Fruit fly (Drosophila melanogaster): ENCODE results near the gene CG13643.

The CG13643 gene

DNA sequence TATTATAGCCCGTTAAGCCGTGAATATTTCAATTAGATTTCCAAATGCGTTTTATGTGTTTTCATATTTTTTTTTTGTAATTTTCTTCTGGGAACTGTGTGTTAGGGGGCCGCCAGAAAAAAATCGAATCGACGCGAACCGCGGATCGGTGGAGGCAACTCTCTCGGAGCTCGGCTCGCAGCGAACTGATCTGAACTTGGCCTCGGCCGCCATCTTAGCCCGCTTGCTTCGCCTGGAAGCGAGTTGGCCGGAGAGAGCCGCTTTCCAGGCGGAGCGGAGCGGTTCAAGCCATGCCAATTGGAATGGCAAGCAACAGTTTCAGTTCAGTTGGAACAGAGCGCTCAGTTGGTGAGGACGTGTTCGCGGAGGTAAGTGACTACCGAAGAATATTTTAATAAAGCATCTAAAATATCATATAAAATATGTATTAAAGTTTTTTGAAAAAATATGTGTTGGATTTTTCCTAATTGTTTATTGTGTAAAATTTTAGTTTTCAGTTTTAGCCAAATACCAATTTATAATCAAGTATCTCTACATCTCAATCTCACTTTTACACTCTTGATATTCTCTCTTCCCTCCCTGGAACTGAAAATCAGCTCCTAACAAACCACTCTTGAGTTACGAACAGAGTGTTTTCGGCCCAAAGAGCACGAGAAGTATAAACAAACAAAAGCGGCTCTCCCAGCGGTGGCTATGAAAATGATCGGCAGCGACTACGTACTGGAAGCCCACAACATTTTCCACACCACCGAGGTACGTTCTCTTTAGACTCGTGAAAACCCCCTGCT, 11.2 kb downstream of the CG13643 start, which contains the start of the genes CG31121 and CG11069:
TSS of gene CG31121 (minus strand) at position 187 of the 788 bp plus-strand sequence.
TSS of gene CG11069 (plus strand) at position 324 of the 788 bp plus-strand sequence.
- TF ChIP-seq B-H2 (GFP tag; optimal IDR thresholded peaks at IDR 0.05) (no peak), Rfx (GFP tag; IDR thresholded peaks at IDR 0.05) (peak; percentile 46), CG10979 (tag; optimal IDR thresholded peaks at IDR 0.05) (no peak), so (GFP tag; IDR thresholded peaks at IDR 0.05) (0 out of 3 replicates have a peak, but pooled peaks have one; percentile 20), CG7745 (tag; optimal IDR thresholded peaks at IDR 0.05) (no peak), Kr (GFP tag; optimal IDR thresholded peaks at IDR 0.05) (no peak), ttk (GFP tag; IDR thresholded peaks at IDR 0.05) (no peak), ara (GFP tag; IDR thresholded peaks at IDR 0.05) (no peak), nom (GFP tag; optimal IDR thresholded peaks at IDR 0.05) (peak; percentile 41), CG15269 (tag; optimal IDR thresholded peaks at IDR 0.05) (no peak), CG14050 (GFP tag; IDR thresholded peaks at IDR 0.05) (no peak), Sry-β (GFP tag; optimal IDR thresholded peaks at IDR 0.05) (no peak), CG9797 (GFP tag; optimal IDR thresholded peaks at IDR 0.05) (no peak), CG6175 (GFP tag; IDR thresholded peaks at IDR 0.05) (no peak), NC2α (GFP tag; optimal IDR thresholded peaks at IDR 0.05) (no peak), Jarid2 (GFP tag; optimal IDR thresholded peaks at IDR 0.05) (peak; percentile 80), zen2 (GFP tag; IDR thresholded peaks at IDR 0.05; ENCODE audit: partially characterized antibody) (0 out of 3 replicates have a peak, but pooled peaks have one; percentile 7), unpg (GFP tag; optimal IDR thresholded peaks at IDR 0.05) (no peak), ssp (GFP tag; IDR thresholded peaks at IDR 0.05) (no peak), sob (GFP tag; IDR thresholded peaks at IDR 0.05) (peak; percentile 30; the same call in 1 of the 2 replicates), cad (GFP tag; optimal IDR thresholded peaks at IDR 0.05) (no peak), CHES-1-like (GFP tag; optimal IDR thresholded peaks at IDR 0.05) (no peak), Drgx (GFP tag; IDR thresholded peaks at IDR 0.05) (peak; percentile 45; the same call in 1 of the 2 replicates), sim (GFP tag; IDR thresholded peaks at IDR 0.05) (no peak), pros (GFP tag; optimal IDR thresholded peaks at IDR 0.05) (peak; percentile 24), az2 (GFP tag; optimal IDR thresholded peaks at IDR 0.05) (no peak), otp (GFP tag; IDR thresholded peaks at IDR 0.05) (0 out of 3 replicates have a peak, but pooled peaks have one; percentile 43), Trl (optimal IDR thresholded peaks at IDR 0.05) (peak; percentile 66 to 84), Trl (GFP tag; optimal IDR thresholded peaks at IDR 0.05) (no peak), CG12391 (tag; optimal IDR thresholded peaks at IDR 0.05) (peak; percentile 30), sens-2 (GFP tag; IDR thresholded peaks at IDR 0.05) (no peak), NC2β (GFP tag; optimal IDR thresholded peaks at IDR 0.05) (no peak), Med (GFP tag) (peak; percentile 31), slbo (GFP tag; IDR thresholded peaks at IDR 0.05) (0 out of 2 replicates have a peak, but pooled peaks have one; percentile 23), fd102C (GFP tag; optimal IDR thresholded peaks at IDR 0.05) (no peak), bbx (GFP tag; IDR thresholded peaks at IDR 0.05; ENCODE audit: partially characterized antibody) (peak; percentile 45), dati (GFP tag; IDR thresholded peaks at IDR 0.05) (no peak), Xrp1 (GFP tag; IDR thresholded peaks at IDR 0.05) (0 out of 2 replicates have a peak, but pooled peaks have one; percentile 5), slp2 (GFP tag; optimal IDR thresholded peaks at IDR 0.05) (no peak), pnt (GFP tag; optimal IDR thresholded peaks at IDR 0.05) (no peak), CG10274 (GFP tag; optimal IDR thresholded peaks at IDR 0.05) (no peak), Stat92E (GFP tag; optimal IDR thresholded peaks at IDR 0.05) (no peak), Elba2 (GFP tag; optimal IDR thresholded peaks at IDR 0.05) (peak; percentile 31), luna (GFP tag; optimal IDR thresholded peaks at IDR 0.05) (no peak), CkIIα-i1 (GFP tag; IDR thresholded peaks at IDR 0.05) (no peak), CG16813 (GFP tag; IDR thresholded peaks at IDR 0.05; ENCODE audit: partially characterized antibody) (0 out of 3 replicates have a peak, but pooled peaks have one; percentile 15), chm (GFP tag; IDR thresholded peaks at IDR 0.05) (peak; percentile 50; the same call in 1 of the 2 replicates), CG5180 (GFP tag; optimal IDR thresholded peaks at IDR 0.05) (peak; percentile 38), CG17186 (GFP tag; optimal IDR thresholded peaks at IDR 0.05) (no peak)
